Worm (Caenorhabditis elegans) whole organism, L3 larva: Measurements from ENCODE around the gene F17E9.18.

Experiments
- ZK546.5 ChIP-seq: sonication (generic microtip); optimal IDR thresholded peaks from 2 replicates; lab custom pipeline; 2017; ENCODE audit warnings: missing biosample characterization, missing genetic modification characterization
- ama-1 ChIP-seq: fragments of 150-350 bp; optimal IDR thresholded peaks from 2 replicates; lab custom pipeline; 2018
- ceh-28 ChIP-seq: fragments of 150-350 bp; optimal IDR thresholded peaks from 2 replicates; lab custom pipeline; 2014; ENCODE audit warnings: missing biosample characterization, missing genetic modification reagents, missing genetic modification characterization
- ceh-9 ChIP-seq: sonication (generic microtip); optimal IDR thresholded peaks from 2 replicates; lab custom pipeline; 2018; ENCODE audit warnings: missing biosample characterization, missing genetic modification characterization
- elt-1 ChIP-seq: fragments of 150-350 bp; optimal IDR thresholded peaks from 2 replicates; lab custom pipeline; 2014; ENCODE audit warnings: missing biosample characterization, missing genetic modification characterization
- fos-1 ChIP-seq: fragments of 150-350 bp; optimal IDR thresholded peaks from 2 replicates; lab custom pipeline; 2014; ENCODE audit warnings: missing biosample characterization, missing genetic modification characterization
- lin-15B ChIP-seq: fragments of 150-350 bp; optimal IDR thresholded peaks from 2 replicates; lab custom pipeline; 2014; ENCODE audit warnings: missing biosample characterization, missing genetic modification characterization
- lin-39 ChIP-seq: fragments of 150-350 bp; optimal IDR thresholded peaks from 2 replicates; lab custom pipeline; 2018; ENCODE audit warnings: missing biosample characterization, missing genetic modification reagents, missing genetic modification characterization
- nhr-12 ChIP-seq: fragments of 150-350 bp; optimal IDR thresholded peaks from 2 replicates; lab custom pipeline; 2014; ENCODE audit warnings: missing biosample characterization, missing genetic modification characterization
- nhr-76 ChIP-seq: fragments of 150-350 bp; sonication (generic microtip); optimal IDR thresholded peaks from 5 replicates; lab custom pipeline; 2014; ENCODE audit warnings: missing biosample characterization, missing genetic modification characterization
- unc-62 ChIP-seq: fragments of 150-350 bp; sonication (generic microtip); optimal IDR thresholded peaks from 4 replicates; lab custom pipeline; 2014; ENCODE audit warnings: missing biosample characterization, missing genetic modification reagents, missing genetic modification characterization
- zag-1 ChIP-seq: fragments of 150-350 bp; optimal IDR thresholded peaks from 2 replicates; lab custom pipeline; 2014; ENCODE audit warnings: missing biosample characterization, missing genetic modification characterization
- ztf-11 ChIP-seq: fragments of 150-350 bp; optimal IDR thresholded peaks from 2 replicates; lab custom pipeline; 2014; ENCODE audit warnings: missing biosample characterization, missing genetic modification characterization
- ztf-4 ChIP-seq: fragments of 150-350 bp; optimal IDR thresholded peaks from 2 replicates; lab custom pipeline; 2014; ENCODE audit warnings: missing biosample characterization, missing genetic modification characterization

DNA sequence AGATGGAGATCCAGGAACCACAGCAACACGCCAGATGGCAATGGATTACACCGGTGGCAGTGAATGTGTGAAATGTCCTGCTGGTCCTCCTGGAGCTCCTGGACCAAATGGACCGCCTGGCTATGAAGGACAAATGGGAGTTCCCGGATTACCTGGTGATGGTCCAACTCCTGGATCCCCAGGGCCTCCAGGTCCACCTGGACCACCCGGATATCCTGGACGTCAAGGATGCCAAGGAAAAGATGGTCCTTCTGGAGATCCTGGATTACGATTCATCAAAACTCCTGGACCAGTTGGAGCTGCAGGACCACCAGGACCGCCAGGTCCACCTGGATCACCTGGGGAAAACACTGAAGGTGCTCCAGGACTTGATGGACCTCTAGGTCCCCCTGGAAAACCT is 10.3 kb upstream of the F17E9.18 start:
- TF ChIP-seq lin-15B (tag; lab: Kevin White, UChicago) = no peak
- TF ChIP-seq lin-39 (tag; lab: Kevin White, UChicago) = no peak
- no peak for TF ChIP-seq elt-1 (tag; lab: Kevin White, UChicago)
- no peak for TF ChIP-seq zag-1 (tag; lab: Kevin White, UChicago)
- no peak for TF ChIP-seq nhr-12 (tag; lab: Kevin White, UChicago)
- TF ChIP-seq ceh-28 (tag; lab: Kevin White, UChicago) = no peak
- no peak for TF ChIP-seq ZK546.5 (tag; lab: Kevin White, UChicago)
- TF ChIP-seq ama-1 = no peak
- no peak for TF ChIP-seq ztf-11 (tag; lab: Kevin White, UChicago)
- TF ChIP-seq nhr-76 (tag; lab: Kevin White, UChicago) = no peak
- TF ChIP-seq fos-1 (tag; lab: Kevin White, UChicago) = no peak
- no peak for TF ChIP-seq unc-62 (GFP tag; lab: Kevin White, UChicago)
- no peak for TF ChIP-seq ceh-9 (tag; lab: Kevin White, UChicago)
- no peak for TF ChIP-seq ztf-4
